Worm (Caenorhabditis elegans): Measurements from ENCODE around the gene str-46.

The str-46 gene

DNA sequence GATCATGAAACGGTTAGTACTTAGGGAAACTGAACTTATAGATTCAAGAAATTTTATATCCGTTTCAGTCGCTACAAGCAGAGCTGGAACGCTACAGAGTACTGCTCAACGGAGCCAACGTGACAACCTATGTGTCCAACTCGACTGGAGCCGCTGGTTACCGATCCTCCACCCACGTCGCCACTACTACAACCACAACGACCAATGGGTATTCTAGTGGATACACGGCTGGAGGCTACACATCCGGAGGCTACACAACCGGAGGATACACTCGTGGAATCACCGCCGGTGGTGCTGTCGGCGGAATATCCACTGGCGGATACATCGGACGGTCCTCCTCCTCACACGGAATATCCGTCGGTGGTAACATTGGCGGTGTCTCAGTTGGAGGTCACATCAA, 16.7 kb downstream of the str-46 start:
- no peak for TF ChIP-seq aha-1 (tag)
- TF ChIP-seq Y5F2A.4 (GFP tag; optimal IDR thresholded peaks at IDR 0.05): no peak
- TF ChIP-seq dve-1 (tag; optimal IDR thresholded peaks at IDR 0.05; ENCODE audit: insufficient read depth): no peak
- TF ChIP-seq ama-1 (optimal IDR thresholded peaks at IDR 0.05): no peak
- no peak for TF ChIP-seq ZK337.2 (GFP tag; IDR thresholded peaks at IDR 0.05)
- no peak for TF ChIP-seq zip-2 (tag; optimal IDR thresholded peaks at IDR 0.05)
- TF ChIP-seq dpl-1 (GFP tag; optimal IDR thresholded peaks at IDR 0.05): no peak
- no peak for TF ChIP-seq dmd-8 (GFP tag; IDR thresholded peaks at IDR 0.05)
- no peak for TF ChIP-seq saeg-2 (GFP tag; IDR thresholded peaks at IDR 0.05)
- TF ChIP-seq attf-4 (tag; optimal IDR thresholded peaks at IDR 0.05): no peak
- TF ChIP-seq nhr-77 (tag; optimal IDR thresholded peaks at IDR 0.05): no peak
- TF ChIP-seq zip-11 (GFP tag; IDR thresholded peaks at IDR 0.05): no peak
- no peak for TF ChIP-seq ceh-32 (tag; optimal IDR thresholded peaks at IDR 0.05; ENCODE audit: poor library complexity)
- TF ChIP-seq T20F7.1 (GFP tag; optimal IDR thresholded peaks at IDR 0.05): no peak

DNA sequence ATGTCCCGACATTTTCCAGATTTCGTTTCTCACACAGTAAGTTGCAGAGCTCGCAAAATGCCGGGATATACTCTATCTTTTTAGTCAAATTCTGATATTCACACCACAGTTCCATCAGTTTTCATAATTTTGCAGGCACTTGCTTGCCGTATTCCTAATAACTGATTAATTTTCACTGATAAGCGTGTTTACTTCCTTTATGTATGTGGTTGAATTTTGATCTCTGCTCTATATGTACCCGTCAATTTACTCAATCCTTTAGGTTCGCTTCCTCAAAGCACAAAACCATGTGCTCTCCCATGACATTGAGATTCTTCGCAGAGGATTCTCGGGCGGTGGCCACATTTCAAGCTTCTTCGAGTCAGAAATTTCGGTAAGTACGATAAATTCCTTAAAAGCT, 18.2 kb downstream of the str-46 start:
- TF ChIP-seq spr-1 (tag; optimal IDR thresholded peaks at IDR 0.05) (no peak), dve-1 (tag; optimal IDR thresholded peaks at IDR 0.05; ENCODE audit: insufficient read depth) (peak; percentile 47), nhr-102 (tag; optimal IDR thresholded peaks at IDR 0.05) (no peak), nhr-28 (tag; optimal IDR thresholded peaks at IDR 0.05) (peak; percentile 61), pqm-1 (tag; optimal IDR thresholded peaks at IDR 0.05) (peak; percentile 11), ceh-20 (GFP tag; IDR thresholded peaks at IDR 0.05) (0 out of 2 replicates have a peak, but pooled peaks have one; percentile 12), daf-16 (GFP tag; optimal IDR thresholded peaks at IDR 0.05) (no peak), daf-16 (tag; optimal IDR thresholded peaks at IDR 0.05) (peak; percentile 55), dmd-6 (GFP tag; IDR thresholded peaks at IDR 0.05) (peak; percentile 81), aha-1 (tag) (peak; percentile 70)

DNA sequence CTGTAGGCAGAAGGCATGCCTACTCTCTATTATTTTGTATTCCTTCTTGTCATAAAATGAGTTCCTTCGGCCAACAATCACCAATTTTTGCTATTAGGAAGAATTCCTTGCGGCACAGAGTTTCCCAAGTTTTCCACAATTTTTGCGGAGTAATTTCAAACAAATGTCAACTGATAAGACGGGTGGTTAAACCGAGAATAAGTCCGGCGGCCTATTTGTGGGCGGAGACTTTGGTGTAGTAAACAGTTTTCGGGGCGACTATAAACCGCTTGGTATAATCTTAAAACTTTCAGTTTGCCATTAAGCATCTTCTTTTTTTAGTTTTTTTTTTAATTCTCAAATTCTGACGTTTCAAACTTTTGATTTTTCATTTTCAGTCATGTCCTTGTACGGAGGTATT, 18.8 kb downstream of the str-46 start, which contains the start of gene ifc-1:
TSS of gene ifc-1 (plus strand) at position 378 of the 400 bp plus-strand sequence.
- TF ChIP-seq hlh-30 (tag; optimal IDR thresholded peaks at IDR 0.05; ENCODE audit: insufficient read depth) (no peak), nhr-111 (GFP tag; optimal IDR thresholded peaks at IDR 0.05) (no peak), nhr-42 (GFP tag; IDR thresholded peaks at IDR 0.05) (no peak), F26F4.8 (GFP tag; conservative IDR thresholded peaks at IDR 0.05) (no peak), skn-1 (tag; optimal IDR thresholded peaks at IDR 0.05) (no peak), dve-1 (tag; optimal IDR thresholded peaks at IDR 0.05; ENCODE audit: insufficient read depth) (peak; percentile 33), hif-1 (tag; optimal IDR thresholded peaks at IDR 0.05) (no peak), zag-1 (tag; optimal IDR thresholded peaks at IDR 0.05) (no peak), spr-3 (GFP tag; optimal IDR thresholded peaks at IDR 0.05) (no peak), Y75B8A.6 (GFP tag; IDR thresholded peaks at IDR 0.05) (no peak), unc-130 (GFP tag; optimal IDR thresholded peaks at IDR 0.05) (no peak), daf-16 (GFP tag; optimal IDR thresholded peaks at IDR 0.05) (no peak), daf-16 (tag; optimal IDR thresholded peaks at IDR 0.05) (peak; percentile 76), php-3 (GFP tag; IDR thresholded peaks at IDR 0.05) (no peak), ama-1 (optimal IDR thresholded peaks at IDR 0.05) (no peak), snpc-4 (tag; optimal IDR thresholded peaks at IDR 0.05) (no peak), hlh-11 (tag; optimal IDR thresholded peaks at IDR 0.05) (peak; percentile 13), nhr-41 (GFP tag; IDR thresholded peaks at IDR 0.05) (no peak), nhr-28 (tag; optimal IDR thresholded peaks at IDR 0.05) (peak; percentile 52), zfp-2 (tag; optimal IDR thresholded peaks at IDR 0.05) (no peak), dpl-1 (GFP tag; optimal IDR thresholded peaks at IDR 0.05) (no peak), F10B5.3 (tag; optimal IDR thresholded peaks at IDR 0.05) (no peak), egl-43 (GFP tag; IDR thresholded peaks at IDR 0.05) (no peak), sdz-12 (GFP tag; optimal IDR thresholded peaks at IDR 0.05) (no peak), lin-29 (GFP tag; IDR thresholded peaks at IDR 0.05) (no peak), nhr-102 (tag; optimal IDR thresholded peaks at IDR 0.05) (no peak), T26A8.4 (GFP tag; IDR thresholded peaks at IDR 0.05) (no peak), dmd-6 (GFP tag; IDR thresholded peaks at IDR 0.05) (peak; percentile 46)

Measured in whole organism, L4 larva.